Worm (Caenorhabditis elegans): ENCODE results near the gene C25F9.9.
A peak's percentile ranks its signal among the peaks of the same experiment; 100 is the strongest.

The C25F9.9 gene

DNA sequence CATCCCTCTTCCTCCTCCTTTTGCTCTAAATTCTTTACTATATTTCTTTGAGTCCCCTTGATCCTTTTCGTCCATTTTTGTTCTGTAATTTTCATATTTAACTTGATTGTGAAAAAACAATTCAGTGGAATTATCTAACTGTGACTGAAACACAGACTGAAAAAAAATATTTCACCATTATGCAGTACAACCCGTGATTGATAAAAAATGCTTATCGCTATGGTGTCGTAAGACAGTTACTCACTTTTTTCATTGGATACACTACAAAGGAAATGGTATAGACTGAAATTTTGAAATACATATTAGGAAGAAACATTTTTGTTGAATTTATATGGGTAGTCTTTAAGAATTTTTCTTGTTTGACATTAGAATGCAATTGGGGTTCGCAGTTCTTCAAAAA, 51.2 kb downstream of the C25F9.9 start, which contains the start of gene Y43F8B.23 (continued):
- TF ChIP-seq F26F4.8 (GFP tag; conservative IDR thresholded peaks at IDR 0.05): no peak
- TF ChIP-seq aha-1 (tag): no peak
- TF ChIP-seq ZK337.2 (GFP tag; IDR thresholded peaks at IDR 0.05): no peak
- no peak for TF ChIP-seq dmd-9 (GFP tag; IDR thresholded peaks at IDR 0.05)
- TF ChIP-seq lin-38 (GFP tag; IDR thresholded peaks at IDR 0.05): no peak
- no peak for TF ChIP-seq Y105C5A.15 (GFP tag; IDR thresholded peaks at IDR 0.05)
- no peak for TF ChIP-seq F37D6.2 (tag; optimal IDR thresholded peaks at IDR 0.05)
- no peak for TF ChIP-seq lin-13 (GFP tag; optimal IDR thresholded peaks at IDR 0.05)
- no peak for TF ChIP-seq T26A8.4 (GFP tag; IDR thresholded peaks at IDR 0.05)
- peak; percentile 26 for TF ChIP-seq nhr-77 (tag; optimal IDR thresholded peaks at IDR 0.05)
- TF ChIP-seq nhr-76 (tag; optimal IDR thresholded peaks at IDR 0.05): no peak
- no peak for TF ChIP-seq dmd-8 (GFP tag; IDR thresholded peaks at IDR 0.05)
- TF ChIP-seq nhr-25 (tag; optimal IDR thresholded peaks at IDR 0.05; ENCODE audit: borderline replicate concordance, insufficient read depth): no peak
- no peak for TF ChIP-seq Y75B8A.6 (GFP tag; IDR thresholded peaks at IDR 0.05)
- no peak for TF ChIP-seq ceh-62 (tag; optimal IDR thresholded peaks at IDR 0.05)
- TF ChIP-seq hlh-30 (tag; optimal IDR thresholded peaks at IDR 0.05; ENCODE audit: insufficient read depth): peak; percentile 27
- no peak for TF ChIP-seq unc-130 (GFP tag; optimal IDR thresholded peaks at IDR 0.05)
- TF ChIP-seq madf-5 (GFP tag; IDR thresholded peaks at IDR 0.05): no peak
- peak; percentile 56 for TF ChIP-seq dmd-6 (GFP tag; IDR thresholded peaks at IDR 0.05)
- no peak for TF ChIP-seq lin-15B (tag; optimal IDR thresholded peaks at IDR 0.05)
- no peak for TF ChIP-seq lin-1 (GFP tag; IDR thresholded peaks at IDR 0.05)
- peak in 1 of 2 experiments; percentile 40 for TF ChIP-seq unc-62 (GFP tag; optimal IDR thresholded peaks at IDR 0.05 in 1 of 2)
- TF ChIP-seq unc-62 (tag; optimal IDR thresholded peaks at IDR 0.05): no peak
